Worm (Caenorhabditis elegans) whole organism, L1 larva: ENCODE measurements around the gene ZK1320.13.

Experiments used
- C16A3.4 ChIP-seq: fragments of 150-350 bp; optimal IDR thresholded peaks from 2 replicates; lab custom pipeline; 2014; ENCODE audit warnings: missing biosample characterization, missing genetic modification characterization
- aha-1 ChIP-seq: fragments of 150-350 bp; optimal IDR thresholded peaks from 2 replicates; lab custom pipeline; 2014; ENCODE audit warnings: missing biosample characterization, missing genetic modification characterization
- alr-1 ChIP-seq: fragments of 200-800 bp; sonication (Bioruptor generic); optimal IDR thresholded peaks from 2 replicates; lab custom pipeline; 2018; ENCODE audit warnings: borderline replicate concordance, mild to moderate bottlenecking, missing genetic modification characterization, missing compliant biosample characterization
- blmp-1 ChIP-seq: fragments of 150-350 bp; optimal IDR thresholded peaks from 2 replicates; lab custom pipeline; 2014; ENCODE audit warnings: missing biosample characterization, missing genetic modification characterization
- ceh-82 ChIP-seq, 3 experiments: fragments of 150-350 bp in 1 of 3; sonication (generic microtip) in 2 of 3; optimal IDR thresholded peaks; 2 replicates each; lab custom pipeline; 2014 to 2017; ENCODE audit warnings: missing biosample characterization in 3 of 3, missing genetic modification characterization in 3 of 3
- ceh-88 ChIP-seq: fragments of 200-800 bp; sonication (Bioruptor generic); IDR thresholded peaks from 2 replicates; pipeline ENCODE4 v1.3.6; 2022; ENCODE audit warnings: missing genetic modification characterization, missing compliant biosample characterization
- efl-1 ChIP-seq, 4 experiments: fragments of 150-350 bp; optimal IDR thresholded peaks in 3 of 4; peaks in 1 of 4; 1 replicate in 1 of 4; 2 replicates in 3 of 4; lab custom pipeline; 2014; ENCODE audit warnings: missing biosample characterization in 2 of 4, missing genetic modification characterization in 2 of 4, missing genetic modification reagents in 2 of 4
- egl-13 ChIP-seq: sonication (generic microtip); optimal IDR thresholded peaks from 2 replicates; lab custom pipeline; 2016; ENCODE audit warnings: missing genotype, missing genetic modification reagents, missing genetic modification characterization, missing compliant biosample characterization
- elt-2 ChIP-seq: sonication (generic microtip); optimal IDR thresholded peaks from 2 replicates; lab custom pipeline; 2016; ENCODE audit warnings: missing genetic modification characterization, mild to moderate bottlenecking, inconsistent platforms, missing compliant biosample characterization, missing genetic modification reagents
- elt-3 ChIP-seq, 6 experiments: fragments of 150-350 bp in 1 of 6; sonication (generic microtip); optimal IDR thresholded peaks; 2 replicates each; lab custom pipeline; 2017 to 2018; ENCODE audit warnings: missing biosample characterization in 6 of 6, missing genetic modification characterization in 6 of 6, inconsistent platforms in 1 of 6
- grh-1 ChIP-seq: fragments of 200-800 bp; sonication (Bioruptor generic); IDR thresholded peaks from 2 replicates; pipeline ENCODE4 v1.3.6; 2022; ENCODE audit warnings: missing genetic modification reagents, missing genetic modification characterization, missing compliant biosample characterization
- hlh-17 ChIP-seq: fragments of 200-800 bp; sonication (Bioruptor generic); optimal IDR thresholded peaks from 2 replicates; lab custom pipeline; 2018; ENCODE audit warnings: missing genetic modification characterization, mild to moderate bottlenecking, missing compliant biosample characterization, moderate library complexity, borderline replicate concordance
- hlh-4 ChIP-seq: sonication (generic microtip); optimal IDR thresholded peaks from 2 replicates; lab custom pipeline; 2016; ENCODE audit warnings: mild to moderate bottlenecking, missing genetic modification characterization, missing compliant biosample characterization
- isw-1 ChIP-seq: fragments of 200-800 bp; sonication (Bioruptor generic); IDR thresholded peaks from 2 replicates; pipeline ENCODE4 v1.3.6; 2022; ENCODE audit warnings: missing genetic modification characterization, missing compliant biosample characterization
- lin-14 ChIP-seq: fragments of 200-800 bp; sonication (Bioruptor generic); optimal IDR thresholded peaks from 2 replicates; lab custom pipeline; 2018; ENCODE audit warnings: mild to moderate bottlenecking, missing genetic modification characterization, moderate library complexity, missing compliant biosample characterization
- lin-35 ChIP-seq, 2 experiments: fragments of 150-350 bp; optimal IDR thresholded peaks; 2 replicates each; lab custom pipeline; 2014; ENCODE audit warnings: missing biosample characterization in 2 of 2, missing genetic modification characterization in 2 of 2, missing genetic modification reagents in 2 of 2
- lsy-2 ChIP-seq, 2 experiments: fragments of 150-350 bp; optimal IDR thresholded peaks; 2 replicates each; lab custom pipeline; 2014; ENCODE audit warnings: missing biosample characterization in 2 of 2, missing genetic modification characterization in 2 of 2
- mdl-1 ChIP-seq, 2 experiments: fragments of 150-350 bp; optimal IDR thresholded peaks; 2 replicates each; lab custom pipeline; 2014 to 2017; ENCODE audit warnings: missing biosample characterization in 2 of 2, missing genetic modification characterization in 2 of 2, inconsistent platforms in 1 of 2
- mep-1 ChIP-seq: fragments of 150-350 bp; optimal IDR thresholded peaks from 2 replicates; lab custom pipeline; 2014; ENCODE audit warnings: missing biosample characterization, missing genetic modification characterization
- nhr-11 ChIP-seq: fragments of 150-350 bp; optimal IDR thresholded peaks from 2 replicates; lab custom pipeline; 2014; ENCODE audit warnings: missing biosample characterization, missing genetic modification characterization
- nhr-19 ChIP-seq: fragments of 200-800 bp; sonication (Bioruptor generic); conservative IDR thresholded peaks from 2 replicates; pipeline ENCODE4 v1.3.6; 2022; ENCODE audit warnings: missing genetic modification characterization, missing compliant biosample characterization
- nhr-20 ChIP-seq: sonication (generic microtip); optimal IDR thresholded peaks from 2 replicates; lab custom pipeline; 2016; ENCODE audit warnings: mild to moderate bottlenecking, missing genetic modification characterization, missing compliant biosample characterization
- nhr-237 ChIP-seq: fragments of 150-350 bp; optimal IDR thresholded peaks from 2 replicates; lab custom pipeline; 2014; ENCODE audit warnings: missing biosample characterization, missing genetic modification characterization
- nhr-28 ChIP-seq: fragments of 150-350 bp; optimal IDR thresholded peaks from 2 replicates; lab custom pipeline; 2014; ENCODE audit warnings: missing biosample characterization, missing genetic modification characterization
- nhr-47 ChIP-seq: sonication (generic microtip); optimal IDR thresholded peaks from 2 replicates; lab custom pipeline; 2016; ENCODE audit warnings: mild to moderate bottlenecking, missing genetic modification characterization, moderate library complexity, missing compliant biosample characterization
- nhr-71 ChIP-seq: sonication (generic microtip); optimal IDR thresholded peaks from 2 replicates; lab custom pipeline; 2016; ENCODE audit warnings: mild to moderate bottlenecking, missing genetic modification characterization, moderate library complexity, missing compliant biosample characterization
- nhr-77 ChIP-seq: fragments of 150-350 bp; optimal IDR thresholded peaks from 2 replicates; lab custom pipeline; 2014; ENCODE audit warnings: missing biosample characterization, missing genetic modification characterization
- nhr-85 ChIP-seq: sonication (generic microtip); peaks from one replicate; lab custom pipeline; 2016; ENCODE audit warnings: missing genetic modification characterization, inconsistent platforms, missing compliant biosample characterization
- nhr-90 ChIP-seq: sonication (generic microtip); optimal IDR thresholded peaks from 2 replicates; lab custom pipeline; 2016; ENCODE audit warnings: mild to moderate bottlenecking, missing genetic modification characterization, missing compliant biosample characterization; ENCODE audit not compliant: poor library complexity
- rnt-1 ChIP-seq: sonication (generic microtip); optimal IDR thresholded peaks from 2 replicates; lab custom pipeline; 2016; ENCODE audit warnings: mild to moderate bottlenecking, missing genetic modification characterization, moderate library complexity, missing compliant biosample characterization
- skn-1 ChIP-seq: fragments of 150-350 bp; optimal IDR thresholded peaks from 2 replicates; lab custom pipeline; 2014; ENCODE audit warnings: missing biosample characterization, missing genetic modification characterization
- snu-23 ChIP-seq: sonication (generic microtip); optimal IDR thresholded peaks from 2 replicates; lab custom pipeline; 2016; ENCODE audit warnings: missing genetic modification characterization, missing compliant biosample characterization
- sptf-1 ChIP-seq: fragments of 150-350 bp; optimal IDR thresholded peaks from 2 replicates; lab custom pipeline; 2014; ENCODE audit warnings: missing biosample characterization, missing genetic modification characterization
- sup-37 ChIP-seq: fragments of 200-800 bp; sonication (Bioruptor generic); optimal IDR thresholded peaks from 2 replicates; lab custom pipeline; 2018; ENCODE audit warnings: mild to moderate bottlenecking, missing genetic modification characterization, missing compliant biosample characterization
- swsn-7 ChIP-seq: sonication (generic microtip); optimal IDR thresholded peaks from 2 replicates; lab custom pipeline; 2016; ENCODE audit warnings: missing genetic modification characterization, missing compliant biosample characterization
- tbx-2 ChIP-seq: sonication (generic microtip); optimal IDR thresholded peaks from 2 replicates; lab custom pipeline; 2016; ENCODE audit warnings: missing genetic modification characterization, missing compliant biosample characterization
- tlp-1 ChIP-seq: fragments of 150-350 bp; optimal IDR thresholded peaks from 2 replicates; lab custom pipeline; 2014; ENCODE audit warnings: missing biosample characterization, missing genetic modification characterization
- unc-98 ChIP-seq: fragments of 200-800 bp; sonication (Bioruptor generic); IDR thresholded peaks from 2 replicates; pipeline ENCODE4 v1.3.6; 2022; ENCODE audit warnings: missing genetic modification characterization, missing compliant biosample characterization
- vab-15 ChIP-seq: sonication (generic microtip); optimal IDR thresholded peaks from 2 replicates; lab custom pipeline; 2017; ENCODE audit warnings: missing genotype, mild to moderate bottlenecking, missing genetic modification characterization, missing compliant biosample characterization
- xbp-1 ChIP-seq: sonication (generic microtip); optimal IDR thresholded peaks from 2 replicates; lab custom pipeline; 2016; ENCODE audit warnings: missing genetic modification characterization, missing compliant biosample characterization
- ztf-11 ChIP-seq, 2 experiments: sonication (generic microtip); optimal IDR thresholded peaks; 2 replicates each; lab custom pipeline; 2016 to 2017; ENCODE audit warnings: missing genetic modification characterization in 2 of 2, missing biosample characterization in 1 of 2, missing compliant biosample characterization in 1 of 2

ZK1320.13 gene

DNA sequence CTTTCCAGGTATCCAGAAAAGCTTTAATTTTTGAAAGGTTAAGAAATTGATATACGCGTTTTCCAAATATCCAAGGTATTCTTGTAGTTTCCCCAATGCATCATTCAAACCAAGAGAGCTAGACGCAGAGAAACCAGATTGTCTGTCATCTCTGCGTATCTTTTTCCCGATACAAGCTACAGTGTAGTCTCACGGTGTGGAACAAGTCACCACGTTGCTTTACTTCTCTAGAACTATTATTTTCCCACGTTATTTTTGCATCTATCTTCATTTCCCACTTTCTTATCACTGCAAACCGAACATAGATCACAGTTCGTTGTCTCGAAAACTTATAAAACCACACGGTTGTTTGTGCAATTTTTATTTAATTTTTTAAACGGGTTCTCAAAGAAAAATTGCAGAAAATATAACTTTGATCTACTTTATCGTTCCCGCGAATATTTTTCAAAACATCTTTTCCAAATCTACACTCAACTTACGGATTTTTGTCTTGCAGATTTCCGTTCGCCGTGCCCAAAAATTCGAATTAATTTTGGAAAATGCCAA is 24.3 kb upstream of the ZK1320.13 start, which contains the start of gene gstk-1:
Gene gstk-1, plus strand, starts transcription at position 496 of the 546 bp plus-strand sequence.
- TF ChIP-seq nhr-47 (tag; lab: Kevin White, UChicago) (peak; percentile 39), rnt-1 (tag; lab: Kevin White, UChicago) (peak; percentile 23), efl-1 (optimal IDR thresholded peaks at IDR 0.05; lab: Kevin White, UChicago) (peak in 1 of 2 experiments; percentile 13), efl-1 (GFP tag; optimal IDR thresholded peaks at IDR 0.05 in 1 of 2; lab: Kevin White, UChicago) (no peak), mdl-1 (tag; optimal IDR thresholded peaks at IDR 0.05; lab: Kevin White, UChicago) (peak in 1 of 2 experiments; percentile 67), nhr-20 (tag; lab: Kevin White, UChicago) (peak; percentile 94), lin-35 (GFP tag; optimal IDR thresholded peaks at IDR 0.05; lab: Kevin White, UChicago) (peak in 1 of 2 experiments; percentile 70), ceh-82 (tag; optimal IDR thresholded peaks at IDR 0.05; lab: Kevin White, UChicago) (no peak), C16A3.4 (tag; lab: Kevin White, UChicago) (peak; percentile 11), nhr-85 (peak; percentile 78), blmp-1 (tag; lab: Kevin White, UChicago) (peak; percentile 31), elt-3 (tag; optimal IDR thresholded peaks at IDR 0.05; lab: Kevin White, UChicago) (peak in 2 of 6 experiments; percentile 44 to 67), aha-1 (tag; lab: Kevin White, UChicago) (no peak), nhr-237 (no peak), ceh-88 (GFP tag; lab: Robert Waterston, UW) (no peak), tlp-1 (tag; lab: Kevin White, UChicago) (no peak), unc-98 (GFP tag; lab: Robert Waterston, UW) (no peak), hlh-17 (GFP tag; lab: Kevin White, UChicago) (no peak), lin-14 (GFP tag; lab: Kevin White, UChicago) (peak; percentile 10), snu-23 (GFP tag; lab: Kevin White, UChicago) (peak; percentile 13), mep-1 (tag; lab: Kevin White, UChicago) (no peak), xbp-1 (tag; lab: Kevin White, UChicago) (no peak), swsn-7 (tag; lab: Kevin White, UChicago) (no peak), skn-1 (no peak), nhr-28 (no peak), tbx-2 (peak; percentile 9), nhr-19 (0 out of 2 replicates have a peak, but pooled peaks have one; percentile 13), nhr-77 (tag; lab: Kevin White, UChicago) (no peak), alr-1 (tag; lab: Kevin White, UChicago) (no peak), elt-2 (tag; lab: Kevin White, UChicago) (peak; percentile 68), nhr-71 (peak; percentile 57), isw-1 (GFP tag; lab: Robert Waterston, UW) (no peak), nhr-11 (tag; lab: Kevin White, UChicago) (peak; percentile 13), nhr-90 (tag; lab: Kevin White, UChicago) (peak; percentile 61), lsy-2 (tag; optimal IDR thresholded peaks at IDR 0.05; lab: Kevin White, UChicago) (peak in 1 of 2 experiments; percentile 2), hlh-4 (tag; lab: Kevin White, UChicago) (no peak), grh-1 (GFP tag; lab: Robert Waterston, UW) (peak; percentile 31; the same call in 1 of the 2 replicates)

DNA sequence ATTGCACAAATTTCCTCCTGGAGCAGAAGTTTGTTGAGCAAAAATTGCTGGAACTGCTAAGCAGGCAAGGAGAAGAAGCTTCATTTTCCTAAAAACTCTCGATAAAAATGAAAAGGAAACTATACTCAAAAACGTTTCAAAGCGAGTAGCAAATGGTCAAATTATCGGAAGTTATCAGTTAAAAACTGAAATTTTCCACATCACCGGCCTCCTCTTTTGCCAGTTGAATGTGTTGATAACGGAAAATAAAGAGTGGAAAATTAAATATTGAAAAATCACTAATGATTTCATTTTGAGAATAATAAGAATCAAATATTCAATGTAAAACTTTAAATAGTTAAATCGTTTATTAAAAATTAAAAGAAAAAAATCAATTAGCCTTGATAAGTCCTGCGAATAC is 21.7 kb upstream of the ZK1320.13 start, which contains the start of gene ZK1320.2:
Gene ZK1320.2, minus strand, starts transcription at position 88 of the 400 bp plus-strand sequence.
- TF ChIP-seq hlh-17 (GFP tag; lab: Kevin White, UChicago) (no peak), elt-2 (tag; lab: Kevin White, UChicago) (peak; percentile 26)
- TF ChIP-seq, all 84 proteins: peak for 1

DNA sequence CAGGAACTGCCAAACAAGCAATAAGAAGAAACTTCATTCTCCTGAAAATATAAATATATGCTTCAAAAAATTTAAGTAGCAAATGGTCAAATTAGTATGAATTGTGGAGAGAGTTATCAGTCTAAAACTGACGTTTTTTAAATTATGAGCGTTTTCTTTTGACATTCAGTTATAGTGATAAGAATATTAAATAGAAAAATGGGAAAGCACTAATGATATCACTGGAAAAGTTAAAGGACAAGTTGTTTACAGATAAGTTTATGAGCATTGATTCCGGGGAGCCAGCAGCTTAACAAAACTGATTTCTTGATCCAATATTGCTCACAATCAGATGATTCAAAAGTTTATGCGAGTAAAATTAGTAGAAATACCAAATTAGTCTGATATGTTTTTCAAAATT is 20.2 kb upstream of the ZK1320.13 start, which contains the start of gene ZK1320.3:
Gene ZK1320.3, minus strand, starts transcription at position 41 of the 400 bp plus-strand sequence.
- TF ChIP-seq ztf-11 (tag; optimal IDR thresholded peaks at IDR 0.05; lab: Kevin White, UChicago) (no peak), ceh-82 (tag; optimal IDR thresholded peaks at IDR 0.05; lab: Kevin White, UChicago) (no peak), vab-15 (tag; lab: Kevin White, UChicago) (no peak), egl-13 (no peak), sup-37 (GFP tag; lab: Kevin White, UChicago) (no peak), ceh-88 (GFP tag; lab: Robert Waterston, UW) (no peak), sptf-1 (tag; lab: Kevin White, UChicago) (no peak)
